Worm (Caenorhabditis elegans): ENCODE measurements around the gene clec-204.

Gene clec-204

DNA sequence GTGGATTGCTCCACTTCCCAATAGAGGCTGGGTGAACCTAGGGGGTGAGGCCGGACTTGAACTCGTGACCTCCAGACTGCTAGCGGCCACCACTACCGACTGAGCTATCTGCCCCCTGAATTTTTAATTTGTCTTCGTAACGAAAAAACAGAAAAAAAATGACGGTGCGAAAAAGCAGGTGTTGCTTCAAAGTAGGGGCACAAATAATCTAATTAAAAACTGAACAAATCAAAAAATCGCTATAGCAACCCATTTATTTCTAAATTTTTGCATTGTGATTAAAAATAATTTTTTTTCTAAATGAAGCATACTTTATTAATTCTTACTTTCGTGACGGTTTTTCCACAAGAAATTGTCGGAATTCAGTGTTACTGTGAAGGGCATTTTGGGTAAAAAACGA is 40.9 kb downstream of the clec-204 start, which contains the start of gene F36H9.10:
Gene F36H9.10 (plus strand): TSS at position 301 of the 400 bp plus-strand sequence.
- TF ChIP-seq W03F9.2 (tag; optimal IDR thresholded peaks at IDR 0.05): no peak
- TF ChIP-seq him-1 (tag; optimal IDR thresholded peaks at IDR 0.05): no peak
- no peak for TF ChIP-seq dao-5 (tag; optimal IDR thresholded peaks at IDR 0.05)

DNA sequence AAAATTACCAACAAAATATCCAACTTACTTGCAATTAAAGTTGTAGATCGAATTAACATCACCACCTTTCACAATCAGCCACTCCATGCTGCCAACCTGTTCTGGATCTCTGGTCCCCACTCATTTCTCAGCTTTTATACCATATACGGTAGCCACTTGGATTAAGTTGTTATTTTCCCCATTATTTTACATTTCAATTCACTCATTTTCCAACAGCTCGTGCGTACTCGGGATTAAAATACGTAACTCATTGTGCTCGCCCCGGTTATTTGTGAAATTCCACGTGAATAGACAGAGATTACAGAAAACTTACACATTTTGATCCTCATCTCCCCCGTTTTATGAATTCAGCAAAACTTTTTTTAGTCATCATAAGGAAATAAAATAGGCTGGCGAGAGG is 46.1 kb downstream of the clec-204 start, which contains the start of gene srt-41:
Gene srt-41 (minus strand): TSS at position 101 of the 400 bp plus-strand sequence.
- TF ChIP-seq dao-5 (tag; optimal IDR thresholded peaks at IDR 0.05): no peak
- no peak for TF ChIP-seq W03F9.2 (tag; optimal IDR thresholded peaks at IDR 0.05)
- no peak for TF ChIP-seq him-1 (tag; optimal IDR thresholded peaks at IDR 0.05)

ce11 chrV:1804034-1804542 is 47.1 kb downstream of the clec-204 start:
- TF ChIP-seq dao-5 (tag; optimal IDR thresholded peaks at IDR 0.05): no peak
- no peak for TF ChIP-seq him-1 (tag; optimal IDR thresholded peaks at IDR 0.05)
- TF ChIP-seq W03F9.2 (tag; optimal IDR thresholded peaks at IDR 0.05): peak; percentile 11

ce11 chrV:1804645-1805559 is 47.9 kb downstream of the clec-204 start, which contains the start of the genes hsp-16.2 and hsp-16.41:
Gene hsp-16.2 (minus strand): TSS chrV:1804957.
Gene hsp-16.41 (plus strand): TSS chrV:1805178.
- TF ChIP-seq dao-5 (tag; optimal IDR thresholded peaks at IDR 0.05): no peak
- no peak for TF ChIP-seq him-1 (tag; optimal IDR thresholded peaks at IDR 0.05)
- peak; percentile 6 for TF ChIP-seq W03F9.2 (tag; optimal IDR thresholded peaks at IDR 0.05)

- no peak for TF ChIP-seq dao-5 (tag; optimal IDR thresholded peaks at IDR 0.05)
- TF ChIP-seq W03F9.2 (tag; optimal IDR thresholded peaks at IDR 0.05): no peak
- no peak for TF ChIP-seq him-1 (tag; optimal IDR thresholded peaks at IDR 0.05)
These were observed 48.9 kb downstream of the clec-204 start for ce11 chrV:1805724-1806316.

- TF ChIP-seq dao-5 (tag; optimal IDR thresholded peaks at IDR 0.05) (no peak), W03F9.2 (tag; optimal IDR thresholded peaks at IDR 0.05) (no peak), him-1 (tag; optimal IDR thresholded peaks at IDR 0.05) (no peak)
These were observed 50.2 kb downstream of the clec-204 start, which contains the start of gene srt-42 for ce11 chrV:1807160-1807559. Gene srt-42 (plus strand): TSS chrV:1807460.
